Fruit fly (Drosophila melanogaster) Kc167 (cell line): ENCODE measurements around the gene Sema1a.

Experiments used
- Sin3A ChIP-seq: fragments of >200 bp; optimal IDR thresholded peaks from 2 replicates; lab custom pipeline; 2018; ENCODE audit warnings: missing external identifiers
- h ChIP-seq: fragments of >200 bp; optimal IDR thresholded peaks from 3 replicates; lab custom pipeline; 2018; ENCODE audit warnings: missing external identifiers

DNA sequence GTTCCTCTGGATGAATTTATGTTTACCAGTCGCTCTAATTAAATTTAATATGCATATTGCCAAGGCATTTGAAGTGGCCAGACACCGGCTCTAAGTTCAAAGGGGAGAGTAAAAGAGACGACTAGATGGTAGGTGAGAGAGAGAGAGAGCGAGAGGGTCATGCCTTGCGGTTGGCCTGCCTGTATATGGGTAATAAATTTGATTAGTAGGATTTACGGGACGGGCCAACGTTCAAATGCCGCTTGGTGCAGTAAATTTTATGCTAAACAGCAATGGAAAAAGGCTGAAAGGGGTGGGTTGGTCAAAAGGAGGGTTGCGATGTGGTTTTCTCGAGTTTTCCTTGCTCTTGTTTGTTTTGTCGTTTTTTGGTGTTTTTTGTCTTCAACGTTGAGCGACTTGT, 46.0 kb downstream of the Sema1a start:
- no peak for TF ChIP-seq h (lab: Kevin White, UChicago)
- TF ChIP-seq Sin3A (lab: Kevin White, UChicago): no peak
